Worm (Caenorhabditis elegans): ENCODE results near the gene ttn-1.
A peak's percentile ranks its signal among the peaks of the same experiment; 100 is the strongest.

ce11 chrV:6229457-6229949, 27.1 kb upstream of the ttn-1 start:
- TF ChIP-seq aly-2 (tag; optimal IDR thresholded peaks at IDR 0.05) (no peak), F13H6.1 (tag; optimal IDR thresholded peaks at IDR 0.05) (peak; percentile 88), ceh-82 (tag; optimal IDR thresholded peaks at IDR 0.05) (no peak), nhr-11 (tag; optimal IDR thresholded peaks at IDR 0.05) (no peak), nhr-12 (tag; optimal IDR thresholded peaks at IDR 0.05) (no peak), ztf-11 (tag; optimal IDR thresholded peaks at IDR 0.05) (no peak), sma-9 (GFP tag; optimal IDR thresholded peaks at IDR 0.05) (peak; percentile 88), sma-9 (tag; optimal IDR thresholded peaks at IDR 0.05) (no peak), elt-3 (tag; optimal IDR thresholded peaks at IDR 0.05) (no peak), sem-4 (tag; optimal IDR thresholded peaks at IDR 0.05) (peak; percentile 76), fos-1 (tag; optimal IDR thresholded peaks at IDR 0.05) (peak; percentile 87), elt-1 (tag; optimal IDR thresholded peaks at IDR 0.05) (peak; percentile 46), ama-1 (optimal IDR thresholded peaks at IDR 0.05) (peak; percentile 20), unc-62 (GFP tag; optimal IDR thresholded peaks at IDR 0.05) (peak; percentile 44)

Measured in whole organism, L2 larva.